Fruit fly (Drosophila melanogaster) S2 (cell line): Measurements from ENCODE around the gene Nup205.

ENCODE experiments used
- CG8478 ChIP-seq: fragments of >200 bp; optimal IDR thresholded peaks from 2 replicates; lab custom pipeline; 2018
- CTCF ChIP-seq, 2 experiments: fragments of >200 bp; optimal IDR thresholded peaks; 2 replicates each; lab custom pipeline; 2018

- TF ChIP-seq CG8478 (lab: Kevin White, UChicago) (no peak), CTCF (optimal IDR thresholded peaks at IDR 0.05; lab: Kevin White, UChicago) (no peak)
Measured at dm6 chrX:19846701-19847383, 5.2 kb upstream of the Nup205 start.
